Fruit fly (Drosophila melanogaster) whole organism, embryonic: ENCODE measurements around the gene CG3632.

ENCODE experiments used
- Bgb ChIP-seq: fragments of 200-800 bp; sonication (Bioruptor generic); IDR thresholded peaks from 2 replicates; pipeline ENCODE4 v1.3.6; 2022; ENCODE audit warnings: missing biosample characterization, missing genetic modification characterization; ENCODE audit not compliant: partially characterized antibody
- CG10959 ChIP-seq: fragments of 200-800 bp; sonication (Bioruptor generic); IDR thresholded peaks from 2 replicates; pipeline ENCODE4 v1.3.6; 2022; ENCODE audit warnings: missing biosample characterization, missing genetic modification characterization
- CG10979 ChIP-seq: fragments of 200-800 bp; sonication (Bioruptor generic); optimal IDR thresholded peaks from 2 replicates; lab custom pipeline; 2018; ENCODE audit warnings: missing biosample characterization, mild to moderate bottlenecking, missing genetic modification characterization, moderate library complexity
- CG11560 ChIP-seq: fragments of 200-800 bp; sonication (Bioruptor generic); IDR thresholded peaks from 3 replicates; pipeline ENCODE4 v1.3.6; 2022; ENCODE audit warnings: missing biosample characterization, missing genetic modification characterization
- CG11695 ChIP-seq: fragments of 200-800 bp; sonication (Bioruptor generic); IDR thresholded peaks from 3 replicates; pipeline ENCODE4 v1.3.6; 2022; ENCODE audit warnings: missing biosample characterization, missing genetic modification characterization
- CG11723 ChIP-seq: fragments of 200-800 bp; sonication (Bioruptor generic); optimal IDR thresholded peaks from 2 replicates; lab custom pipeline; 2017; ENCODE audit warnings: missing biosample characterization, mild to moderate bottlenecking, missing genetic modification characterization
- CG12219 ChIP-seq: fragments of 200-800 bp; sonication (Bioruptor generic); optimal IDR thresholded peaks from 3 replicates; lab custom pipeline; 2018; ENCODE audit warnings: missing biosample characterization, mild to moderate bottlenecking, missing genetic modification characterization
- CG12942 ChIP-seq: fragments of 200-800 bp; sonication (Bioruptor generic); optimal IDR thresholded peaks from 3 replicates; lab custom pipeline; 2016; ENCODE audit warnings: missing biosample characterization, missing genetic modification characterization
- CG13287 ChIP-seq: fragments of 200-800 bp; sonication (Bioruptor generic); IDR thresholded peaks from 2 replicates; pipeline ENCODE4 v1.3.6; 2022; ENCODE audit warnings: missing biosample characterization, missing genetic modification characterization; ENCODE audit not compliant: partially characterized antibody
- CG14014 ChIP-seq: fragments of 200-800 bp; sonication (Bioruptor generic); IDR thresholded peaks from 2 replicates; pipeline ENCODE4 v1.3.6; 2022; ENCODE audit warnings: missing biosample characterization, missing genetic modification characterization
- CG15269 ChIP-seq: fragments of 200-800 bp; sonication (Bioruptor generic); optimal IDR thresholded peaks from 2 replicates; lab custom pipeline; 2018; ENCODE audit warnings: missing biosample characterization, mild to moderate bottlenecking, missing genetic modification characterization, moderate library complexity
- CG15601 ChIP-seq: fragments of 200-800 bp; sonication (Bioruptor generic); optimal IDR thresholded peaks from 3 replicates; lab custom pipeline; 2019; ENCODE audit warnings: missing biosample characterization, mild to moderate bottlenecking, missing genetic modification characterization, moderate library complexity
- CG17186 ChIP-seq: fragments of 200-800 bp; sonication (Bioruptor generic); optimal IDR thresholded peaks from 3 replicates; lab custom pipeline; 2017; ENCODE audit warnings: missing biosample characterization, missing genetic modification reagents, missing genetic modification characterization
- CG30403 ChIP-seq: fragments of 200-800 bp; sonication (Bioruptor generic); optimal IDR thresholded peaks from 3 replicates; lab custom pipeline; 2016; ENCODE audit warnings: missing biosample characterization, missing genetic modification characterization
- CG3163 ChIP-seq: fragments of 200-800 bp; sonication (Bioruptor generic); optimal IDR thresholded peaks from 3 replicates; lab custom pipeline; 2016; ENCODE audit warnings: missing biosample characterization, missing genetic modification characterization
- CG4360 ChIP-seq: fragments of 200-800 bp; sonication (Bioruptor generic); IDR thresholded peaks from 2 replicates; pipeline ENCODE4 v1.3.6; 2022; ENCODE audit warnings: missing biosample characterization, missing genetic modification characterization
- CG6683 ChIP-seq: fragments of 200-800 bp; sonication (Bioruptor generic); optimal IDR thresholded peaks from 2 replicates; lab custom pipeline; 2017; ENCODE audit warnings: missing biosample characterization, mild to moderate bottlenecking, missing genetic modification characterization, missing genetic modification reagents
- CG7357 ChIP-seq: fragments of 200-800 bp; sonication (Bioruptor generic); IDR thresholded peaks from 3 replicates; pipeline ENCODE4 v1.3.6; 2022; ENCODE audit warnings: missing biosample characterization, missing genetic modification characterization
- CG8089 ChIP-seq: fragments of 200-800 bp; sonication (Bioruptor generic); optimal IDR thresholded peaks from 3 replicates; lab custom pipeline; 2016; ENCODE audit warnings: missing biosample characterization, missing genetic modification characterization
- CG8281 ChIP-seq: fragments of 200-800 bp; sonication (Bioruptor generic); optimal IDR thresholded peaks from 2 replicates; lab custom pipeline; 2018; ENCODE audit warnings: missing biosample characterization, mild to moderate bottlenecking, missing genetic modification characterization, moderate library complexity
- D ChIP-seq, 2 experiments: fragments of 200-800 bp in 1 of 2; fragments of >200 bp in 1 of 2; sonication (Bioruptor generic) in 1 of 2; optimal IDR thresholded peaks; 2 replicates in 1 of 2; 3 replicates in 1 of 2; lab custom pipeline; 2017; ENCODE audit warnings: mild to moderate bottlenecking in 1 of 2, missing biosample characterization in 1 of 2, missing genetic modification characterization in 1 of 2, missing genetic modification reagents in 1 of 2
- Dip3 ChIP-seq: fragments of 200-800 bp; sonication (Bioruptor generic); optimal IDR thresholded peaks from 3 replicates; lab custom pipeline; 2016; ENCODE audit warnings: missing biosample characterization, missing genetic modification characterization
- Dref ChIP-seq: fragments of 200-800 bp; sonication (Bioruptor generic); IDR thresholded peaks from 2 replicates; pipeline ENCODE4 v1.3.6; 2022; ENCODE audit warnings: missing biosample characterization, missing genetic modification characterization
- E2f1 ChIP-seq: fragments of 200-800 bp; sonication (Bioruptor generic); IDR thresholded peaks from 2 replicates; pipeline ENCODE4 v1.3.6; 2022; ENCODE audit warnings: missing biosample characterization, missing genetic modification characterization
- ERR ChIP-seq: fragments of 200-800 bp; sonication (Bioruptor generic); optimal IDR thresholded peaks from 2 replicates; lab custom pipeline; 2016; ENCODE audit warnings: missing biosample characterization, missing genetic modification characterization
- Gug ChIP-seq: fragments of 200-800 bp; sonication (Bioruptor generic); IDR thresholded peaks from 4 replicates; pipeline ENCODE4 v1.3.6; 2022; ENCODE audit warnings: missing biosample characterization, missing genetic modification characterization
- Mad ChIP-seq: fragments of 200-800 bp; sonication (Bioruptor generic); optimal IDR thresholded peaks from 2 replicates; lab custom pipeline; 2016; ENCODE audit warnings: missing biosample characterization, missing genetic modification characterization
- Mrtf ChIP-seq: fragments of 200-800 bp; sonication (Bioruptor generic); IDR thresholded peaks from 3 replicates; pipeline ENCODE4 v1.3.6; 2022; ENCODE audit warnings: missing biosample characterization, missing genetic modification characterization
- Side ChIP-seq: fragments of 200-800 bp; sonication (Bioruptor generic); optimal IDR thresholded peaks from 2 replicates; lab custom pipeline; 2016; ENCODE audit warnings: missing biosample characterization, missing genetic modification characterization
- TFAM ChIP-seq: fragments of 200-800 bp; sonication (Bioruptor generic); optimal IDR thresholded peaks from 2 replicates; lab custom pipeline; 2017; ENCODE audit warnings: missing biosample characterization, missing genetic modification characterization, inconsistent platforms
- ase ChIP-seq: fragments of 200-800 bp; sonication (Bioruptor generic); IDR thresholded peaks from 3 replicates; pipeline ENCODE4 v1.3.6; 2022; ENCODE audit warnings: missing biosample characterization, missing genetic modification characterization
- ato ChIP-seq: fragments of 200-800 bp; sonication (Bioruptor generic); IDR thresholded peaks from 2 replicates; pipeline ENCODE4 v1.3.6; 2022; ENCODE audit warnings: missing biosample characterization, missing genetic modification characterization; ENCODE audit not compliant: partially characterized antibody
- bowl ChIP-seq: fragments of 200-800 bp; sonication (Bioruptor generic); IDR thresholded peaks from 2 replicates; pipeline ENCODE4 v1.3.6; 2022; ENCODE audit warnings: missing biosample characterization, missing genetic modification characterization
- croc ChIP-seq: fragments of 200-800 bp; sonication (Bioruptor generic); conservative IDR thresholded peaks from 3 replicates; pipeline ENCODE4 v1.3.6; 2022; ENCODE audit warnings: missing biosample characterization, missing genetic modification characterization
- dati ChIP-seq: fragments of 200-800 bp; sonication (Bioruptor generic); IDR thresholded peaks from 2 replicates; pipeline ENCODE4 v1.3.6; 2022; ENCODE audit warnings: missing biosample characterization, missing genetic modification characterization
- gsb ChIP-seq: fragments of 200-800 bp; sonication (Bioruptor generic); IDR thresholded peaks from 2 replicates; pipeline ENCODE4 v1.3.6; 2022; ENCODE audit warnings: missing biosample characterization, missing genetic modification characterization
- hbn ChIP-seq: fragments of 200-800 bp; sonication (Bioruptor generic); IDR thresholded peaks from 2 replicates; pipeline ENCODE4 v1.3.6; 2022; ENCODE audit warnings: missing biosample characterization, missing genetic modification characterization; ENCODE audit not compliant: partially characterized antibody
- inv ChIP-seq: fragments of 200-800 bp; sonication (Bioruptor generic); IDR thresholded peaks from 2 replicates; pipeline ENCODE4 v1.3.6; 2022; ENCODE audit warnings: missing biosample characterization, missing genetic modification characterization; ENCODE audit not compliant: partially characterized antibody
- jigr1 ChIP-seq: fragments of 200-800 bp; sonication (Bioruptor generic); IDR thresholded peaks from 3 replicates; pipeline ENCODE4 v1.3.6; 2022; ENCODE audit warnings: missing biosample characterization, missing genetic modification characterization
- lov ChIP-seq, 2 experiments: fragments of 200-800 bp in 1 of 2; fragments of >200 bp in 1 of 2; sonication (Bioruptor generic) in 1 of 2; IDR thresholded peaks in 1 of 2; optimal IDR thresholded peaks in 1 of 2; 2 replicates in 1 of 2; 3 replicates in 1 of 2; pipeline versions ENCODE4 v1.3.6 to Lab custom; 2017 to 2022; ENCODE audit warnings: missing biosample characterization in 1 of 2, missing genetic modification characterization in 1 of 2
- maf-S ChIP-seq: fragments of 200-800 bp; sonication (Bioruptor generic); optimal IDR thresholded peaks from 2 replicates; lab custom pipeline; 2016; ENCODE audit warnings: missing biosample characterization, missing genetic modification characterization
- nerfin-1 ChIP-seq: fragments of 200-800 bp; sonication (Bioruptor generic); optimal IDR thresholded peaks from 3 replicates; lab custom pipeline; 2019; ENCODE audit warnings: missing biosample characterization, mild to moderate bottlenecking, missing genetic modification characterization, moderate library complexity
- pan ChIP-seq, 4 experiments: fragments of >200 bp in 3 of 4; fragments of 200-800 bp in 1 of 4; sonication (Bioruptor generic) in 1 of 4; optimal IDR thresholded peaks in 3 of 4; IDR thresholded peaks in 1 of 4; 2 replicates each; pipeline versions ENCODE4 v1.3.6 to Lab custom; 2017 to 2022; ENCODE audit warnings: missing biosample characterization in 2 of 4, missing genetic modification characterization in 2 of 4, mixed read lengths in 1 of 4
- pros ChIP-seq: fragments of 200-800 bp; sonication (Bioruptor generic); optimal IDR thresholded peaks from 3 replicates; lab custom pipeline; 2019; ENCODE audit warnings: missing biosample characterization, mild to moderate bottlenecking, missing genetic modification characterization, moderate library complexity
- slbo ChIP-seq: fragments of 200-800 bp; sonication (Bioruptor generic); IDR thresholded peaks from 2 replicates; pipeline ENCODE4 v1.3.6; 2022; ENCODE audit warnings: missing biosample characterization, missing genetic modification characterization
- stc ChIP-seq: fragments of 200-800 bp; sonication (Bioruptor generic); IDR thresholded peaks from 2 replicates; pipeline ENCODE4 v1.3.6; 2022; ENCODE audit warnings: missing biosample characterization, missing genetic modification characterization
- tll ChIP-seq, 2 experiments: fragments of 200-800 bp in 1 of 2; fragments of >200 bp in 1 of 2; sonication (Bioruptor generic) in 1 of 2; optimal IDR thresholded peaks; 2 replicates each; lab custom pipeline; 2017 to 2019; ENCODE audit warnings: missing biosample characterization in 2 of 2, missing genetic modification characterization in 2 of 2, mild to moderate bottlenecking in 1 of 2, moderate library complexity in 1 of 2

The CG3632 gene

DNA sequence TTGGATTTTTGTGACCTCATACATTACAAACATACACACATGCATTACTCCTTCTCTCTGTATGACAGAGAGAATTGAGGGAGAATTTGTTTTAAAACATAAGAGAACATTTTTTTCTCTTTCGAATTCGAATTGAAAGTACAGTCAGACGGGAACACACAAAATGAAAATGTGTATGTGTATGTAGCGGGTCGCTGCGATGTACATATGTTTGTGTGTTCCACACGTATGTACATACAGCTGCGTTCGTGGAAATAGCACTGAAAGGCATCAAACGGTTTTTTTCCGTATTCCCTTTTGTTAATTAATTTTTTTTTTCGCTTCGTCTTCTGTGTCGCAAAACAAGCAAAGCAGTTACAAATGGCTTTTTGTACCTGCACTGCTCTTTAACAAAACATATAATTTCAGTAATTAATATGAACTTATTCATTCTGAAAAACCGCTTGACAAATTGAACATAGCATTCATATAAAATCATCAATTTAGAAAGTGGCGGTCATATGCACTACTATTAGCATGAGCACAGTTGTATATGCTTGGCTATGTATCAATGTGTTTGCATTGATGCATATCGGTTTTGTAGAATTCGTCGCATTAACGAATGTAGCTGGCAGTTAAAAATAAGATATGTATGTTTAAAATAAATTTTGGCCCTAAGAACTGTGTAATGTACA, 36.3 kb downstream of the CG3632 start (continued):
- TF ChIP-seq CG11723 (GFP tag; lab: Kevin White, UChicago): peak; percentile 94
- TF ChIP-seq CG15269 (tag; lab: Kevin White, UChicago): peak; percentile 97
- peak; percentile 81; the same call in 1 of the 2 replicates for TF ChIP-seq gsb (GFP tag; lab: Robert Waterston, UW)
- peak; percentile 98 for TF ChIP-seq CG3163
- TF ChIP-seq CG7357 (GFP tag; lab: Robert Waterston, UW): peak; percentile 85
- TF ChIP-seq CG8089: peak; percentile 90
- TF ChIP-seq CG17186 (GFP tag; lab: Kevin White, UChicago): peak; percentile 82
- TF ChIP-seq E2f1 (GFP tag; lab: Robert Waterston, UW): peak; percentile 90
- peak; percentile 96 for TF ChIP-seq CG30403 (GFP tag; lab: Kevin White, UChicago)
- peak; percentile 89 for TF ChIP-seq CG12942 (GFP tag; lab: Kevin White, UChicago)
- TF ChIP-seq Gug: peak; percentile 85
- TF ChIP-seq Dref (GFP tag; lab: Robert Waterston, UW): 0 out of 2 replicates have a peak, but pooled peaks have one; percentile 6
- TF ChIP-seq pan (optimal IDR thresholded peaks at IDR 0.05; lab: Kevin White, UChicago): no peak
- peak in 1 of 2 experiments; percentile 92 for TF ChIP-seq pan (GFP tag; optimal IDR thresholded peaks at IDR 0.05 in 1 of 2, IDR thresholded peaks at IDR 0.05 in 1 of 2)
- peak; percentile 89 for TF ChIP-seq ERR (GFP tag; lab: Kevin White, UChicago)
- peak; percentile 97 for TF ChIP-seq CG11695 (GFP tag; lab: Robert Waterston, UW)
- TF ChIP-seq TFAM (GFP tag; lab: Kevin White, UChicago): peak; percentile 75
- TF ChIP-seq croc (GFP tag; lab: Robert Waterston, UW): peak; percentile 92
- TF ChIP-seq jigr1 (GFP tag; lab: Robert Waterston, UW): peak; percentile 86
- TF ChIP-seq maf-S (GFP tag; lab: Kevin White, UChicago): peak; percentile 92
- peak; percentile 95 for TF ChIP-seq nerfin-1 (tag; lab: Kevin White, UChicago)
- no peak for TF ChIP-seq D (optimal IDR thresholded peaks at IDR 0.05; lab: Kevin White, UChicago)
- peak; percentile 96 for TF ChIP-seq D (GFP tag; optimal IDR thresholded peaks at IDR 0.05; lab: Kevin White, UChicago)
- peak; percentile 90 for TF ChIP-seq Mrtf (GFP tag; lab: Robert Waterston, UW)
- no peak; the same call in 1 of the 2 replicates for TF ChIP-seq CG13287 (GFP tag; lab: Robert Waterston, UW)
- peak; percentile 90 for TF ChIP-seq slbo
- TF ChIP-seq tll (GFP tag; optimal IDR thresholded peaks at IDR 0.05; lab: Kevin White, UChicago): peak in 1 of 2 experiments; percentile 48
- peak; percentile 97 for TF ChIP-seq CG10979 (tag; lab: Kevin White, UChicago)
- TF ChIP-seq bowl (GFP tag; lab: Robert Waterston, UW): peak; percentile 83
- no peak for TF ChIP-seq lov (optimal IDR thresholded peaks at IDR 0.05; lab: Kevin White, UChicago)
- TF ChIP-seq lov (GFP tag; IDR thresholded peaks at IDR 0.05; lab: Robert Waterston, UW): peak; percentile 84
- TF ChIP-seq CG8281: peak; percentile 91
- peak; percentile 96 for TF ChIP-seq Side (GFP tag; lab: Kevin White, UChicago)
- TF ChIP-seq hbn (GFP tag; lab: Robert Waterston, UW): no peak
- no peak for TF ChIP-seq Bgb (GFP tag; lab: Robert Waterston, UW)
- TF ChIP-seq CG15601: peak; percentile 95
- TF ChIP-seq CG14014 (GFP tag; lab: Robert Waterston, UW): peak; percentile 89
- 0 out of 2 replicates have a peak, but pooled peaks have one; percentile 37 for TF ChIP-seq dati (GFP tag; lab: Robert Waterston, UW)
- TF ChIP-seq pros (GFP tag; lab: Kevin White, UChicago): peak; percentile 85
- no peak for TF ChIP-seq ato
- peak; percentile 96 for TF ChIP-seq CG12219 (GFP tag; lab: Kevin White, UChicago)
- TF ChIP-seq Mad (GFP tag; lab: Kevin White, UChicago): peak; percentile 94
- no peak; the same call in 1 of the 3 replicates for TF ChIP-seq CG11560 (tag; lab: Robert Waterston, UW)
- TF ChIP-seq ase (GFP tag; lab: Robert Waterston, UW): peak; percentile 84
- TF ChIP-seq CG6683 (GFP tag; lab: Kevin White, UChicago): peak; percentile 90
- peak; percentile 91 for TF ChIP-seq stc (GFP tag; lab: Robert Waterston, UW)
- peak; percentile 64; the same call in 1 of the 2 replicates for TF ChIP-seq CG4360 (GFP tag; lab: Robert Waterston, UW)
- TF ChIP-seq Dip3 (GFP tag; lab: Kevin White, UChicago): peak; percentile 96
- TF ChIP-seq inv (GFP tag; lab: Robert Waterston, UW): no peak
- TF ChIP-seq CG10959: peak; percentile 81
